Fruit fly (Drosophila melanogaster): ENCODE results near the gene IP3K2.
A peak's percentile ranks its signal among the peaks of the same experiment; 100 is the strongest.

Gene IP3K2

dm6 chrX:13323114-13323513, 19.7 kb downstream of the IP3K2 start (continued):
- TF ChIP-seq wdn (GFP tag; IDR thresholded peaks at IDR 0.05) = peak; percentile 57
- peak; percentile 71 for TF ChIP-seq CG32532 (GFP tag; IDR thresholded peaks at IDR 0.05)
- TF ChIP-seq nau (GFP tag; optimal IDR thresholded peaks at IDR 0.05) = peak; percentile 26
- TF ChIP-seq CG5245 (GFP tag; optimal IDR thresholded peaks at IDR 0.05) = peak; percentile 35
- TF ChIP-seq fd3F (GFP tag; optimal IDR thresholded peaks at IDR 0.05) = peak; percentile 39
- TF ChIP-seq jumu (GFP tag; optimal IDR thresholded peaks at IDR 0.05) = peak; percentile 21
- TF ChIP-seq CG5180 (GFP tag; optimal IDR thresholded peaks at IDR 0.05) = no peak
- TF ChIP-seq CG15269 (tag; optimal IDR thresholded peaks at IDR 0.05) = peak; percentile 71
- TF ChIP-seq ato (GFP tag; IDR thresholded peaks at IDR 0.05; ENCODE audit: partially characterized antibody) = no peak
- TF ChIP-seq CG14710 (tag; optimal IDR thresholded peaks at IDR 0.05) = peak; percentile 15
- TF ChIP-seq CG9609 (GFP tag; optimal IDR thresholded peaks at IDR 0.05) = peak; percentile 47
- peak; percentile 76 for TF ChIP-seq HLH54F (GFP tag; optimal IDR thresholded peaks at IDR 0.05)
- TF ChIP-seq Asciz (GFP tag; optimal IDR thresholded peaks at IDR 0.05) = peak; percentile 52

DNA sequence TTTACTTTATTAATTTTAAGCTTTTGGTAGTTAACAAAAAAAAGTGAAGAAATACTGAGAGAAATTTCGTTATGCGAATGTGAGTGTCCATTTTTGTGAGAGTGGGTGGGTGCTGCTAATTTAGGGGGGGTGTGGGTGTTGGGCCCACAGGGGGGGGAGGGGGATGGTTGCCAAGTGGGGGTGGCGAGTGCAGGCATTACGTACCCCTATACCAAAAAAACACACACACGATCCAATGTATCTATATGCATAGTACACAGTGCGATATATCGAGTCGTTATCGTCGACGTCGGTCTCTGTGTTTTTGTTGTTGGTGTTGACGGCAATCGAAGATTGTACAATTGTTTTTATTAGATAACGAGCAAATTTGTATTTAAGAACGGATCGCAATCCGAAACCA, 20.1 kb downstream of the IP3K2 start:
- TF ChIP-seq CG7963 (GFP tag; IDR thresholded peaks at IDR 0.05; ENCODE audit: partially characterized antibody) = no peak
- TF ChIP-seq CG14667 (GFP tag; IDR thresholded peaks at IDR 0.05) = no peak
- 0 out of 2 replicates have a peak, but pooled peaks have one; percentile 1 for TF ChIP-seq wor (GFP tag; IDR thresholded peaks at IDR 0.05)
- peak; percentile 29 for TF ChIP-seq exex (tag; optimal IDR thresholded peaks at IDR 0.05)
- no peak for TF ChIP-seq CG1024 (GFP tag; IDR thresholded peaks at IDR 0.05)
- peak; percentile 83 for TF ChIP-seq crol (GFP tag; IDR thresholded peaks at IDR 0.05)
- TF ChIP-seq hb (GFP tag; IDR thresholded peaks at IDR 0.05; ENCODE audit: partially characterized antibody) = no peak
- TF ChIP-seq CG12071 (GFP tag; optimal IDR thresholded peaks at IDR 0.05) = no peak
- TF ChIP-seq Aef1 (GFP tag; IDR thresholded peaks at IDR 0.05) = 0 out of 3 replicates have a peak, but pooled peaks have one; percentile 3
- TF ChIP-seq CG9932 (GFP tag; IDR thresholded peaks at IDR 0.05) = 0 out of 2 replicates have a peak, but pooled peaks have one; percentile 2
- 0 out of 3 replicates have a peak, but pooled peaks have one; percentile 12 for TF ChIP-seq CG2199 (GFP tag; IDR thresholded peaks at IDR 0.05)
- TF ChIP-seq NC2α (GFP tag; optimal IDR thresholded peaks at IDR 0.05) = no peak
- peak; percentile 4; the same call in 1 of the 2 replicates for TF ChIP-seq CG10366 (GFP tag; IDR thresholded peaks at IDR 0.05)
- TF ChIP-seq chinmo (GFP tag; IDR thresholded peaks at IDR 0.05; ENCODE audit: partially characterized antibody) = 0 out of 4 replicates have a peak, but pooled peaks have one; percentile 55
- TF ChIP-seq Vsx1 (GFP tag; optimal IDR thresholded peaks at IDR 0.05) = no peak

DNA sequence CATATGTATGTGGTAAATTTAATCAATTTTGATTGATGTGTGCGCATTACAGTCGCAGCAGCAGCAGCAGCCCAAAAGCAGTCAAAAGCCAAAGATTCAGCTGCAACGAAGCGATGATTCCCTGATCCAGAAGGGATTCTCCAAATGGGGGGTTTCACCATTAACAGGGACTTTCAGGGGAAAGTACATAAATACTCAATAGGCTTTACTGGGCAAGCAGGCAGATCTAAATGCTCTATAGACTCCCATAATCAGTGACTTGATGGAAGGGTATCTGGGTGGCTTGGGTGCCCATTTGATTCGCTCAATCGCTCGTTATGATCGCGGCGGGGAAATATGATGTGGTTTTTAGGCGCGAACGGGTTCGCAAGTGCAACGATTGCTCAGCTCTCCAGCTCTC, 21.9 kb downstream of the IP3K2 start:
- TF ChIP-seq dysf (GFP tag; IDR thresholded peaks at IDR 0.05) = 0 out of 3 replicates have a peak, but pooled peaks have one; percentile 47
- peak in 1 of 2 experiments; percentile 2 for TF ChIP-seq Hr51 (GFP tag; optimal IDR thresholded peaks at IDR 0.05)
- peak; percentile 48 for TF ChIP-seq CG10274 (GFP tag; optimal IDR thresholded peaks at IDR 0.05)
- peak; percentile 30; the same call in 1 of the 2 replicates for TF ChIP-seq Drgx (GFP tag; IDR thresholded peaks at IDR 0.05)
- no peak for TF ChIP-seq Neu2 (GFP tag; optimal IDR thresholded peaks at IDR 0.05; ENCODE audit: borderline replicate concordance)
- no peak for TF ChIP-seq sc (optimal IDR thresholded peaks at IDR 0.05)
- no peak for TF ChIP-seq sc (GFP tag; optimal IDR thresholded peaks at IDR 0.05)

- peak; percentile 29 for TF ChIP-seq caup (GFP tag; optimal IDR thresholded peaks at IDR 0.05; ENCODE audit: severe bottlenecking)
- peak; percentile 72 for TF ChIP-seq Med (GFP tag)
- no peak for TF ChIP-seq repo (GFP tag; optimal IDR thresholded peaks at IDR 0.05)
- peak; percentile 74 for TF ChIP-seq HLH4C (GFP tag; IDR thresholded peaks at IDR 0.05; ENCODE audit: partially characterized antibody)
- TF ChIP-seq Dref (GFP tag; IDR thresholded peaks at IDR 0.05) = peak; percentile 91
- TF ChIP-seq ssp (GFP tag; IDR thresholded peaks at IDR 0.05) = 0 out of 2 replicates have a peak, but pooled peaks have one; percentile 8
- no peak for TF ChIP-seq CG30020 (tag; optimal IDR thresholded peaks at IDR 0.05)
- peak; percentile 95 for TF ChIP-seq CG7928 (GFP tag; optimal IDR thresholded peaks at IDR 0.05)
- TF ChIP-seq Chrac-16 (GFP tag; optimal IDR thresholded peaks at IDR 0.05) = no peak
- no peak for TF ChIP-seq CG8478 (optimal IDR thresholded peaks at IDR 0.05)
- no peak for TF ChIP-seq C15 (GFP tag; IDR thresholded peaks at IDR 0.05)
- TF ChIP-seq Jarid2 (GFP tag; optimal IDR thresholded peaks at IDR 0.05) = peak; percentile 60
- TF ChIP-seq da (GFP tag; optimal IDR thresholded peaks at IDR 0.05) = no peak
These were observed 26.2 kb downstream of the IP3K2 start, which contains the start of gene Prx2 for dm6 chrX:13329572-13330046. Prx2 (plus strand) TSS chrX:13329824.

Data from whole organism, embryonic.